Fruit fly (Drosophila melanogaster): Measurements from ENCODE around the gene CG32816.

dm6 chrX:443981-444550, 26.5 kb downstream of the CG32816 start:
- TF ChIP-seq rn (GFP tag; IDR thresholded peaks at IDR 0.05) (no peak), D1 (tag; optimal IDR thresholded peaks at IDR 0.05) (peak; percentile 23), CG10348 (GFP tag; IDR thresholded peaks at IDR 0.05) (no peak), CG13204 (GFP tag; optimal IDR thresholded peaks at IDR 0.05) (peak; percentile 11), Pif1B (GFP tag; optimal IDR thresholded peaks at IDR 0.05) (peak; percentile 70), Snoo (tag; optimal IDR thresholded peaks at IDR 0.05) (peak; percentile 40)

Measured in whole organism, pupa.